Fruit fly (Drosophila melanogaster): ENCODE measurements around the gene AgmNAT.
A peak's percentile ranks its signal among the peaks of the same experiment; 100 is the strongest.

AgmNAT gene

DNA sequence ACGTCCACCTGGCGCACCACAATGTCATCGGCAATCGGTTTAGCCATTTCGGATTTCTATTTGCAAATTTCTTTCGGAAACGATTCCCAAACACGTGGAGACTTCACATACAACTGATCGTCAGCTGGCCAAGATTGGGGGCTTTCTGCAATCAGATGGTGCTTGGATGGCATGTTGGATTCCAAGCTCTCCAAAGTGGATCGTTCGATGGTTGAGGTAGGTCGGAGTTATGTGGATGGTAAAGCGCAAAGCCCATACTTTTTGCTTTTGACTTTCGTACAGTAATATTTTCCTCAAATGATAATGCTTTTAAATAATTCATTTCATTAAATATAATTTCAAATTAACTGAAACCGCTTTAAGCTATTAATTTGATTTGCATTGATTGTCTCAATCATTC is at the start of gene AgmNAT:
TSS of gene AgmNAT (minus strand) at position 101 of the 400 bp plus-strand sequence.
- peak; percentile 12 for TF ChIP-seq Eip78C (GFP tag)
- no peak for TF ChIP-seq esn (GFP tag; optimal IDR thresholded peaks at IDR 0.05)

- TF ChIP-seq Eip93F (GFP tag; optimal IDR thresholded peaks at IDR 0.05) (no peak), ss (GFP tag; optimal IDR thresholded peaks at IDR 0.05) (no peak), CG9139 (GFP tag; optimal IDR thresholded peaks at IDR 0.05) (no peak), CG16779 (tag; optimal IDR thresholded peaks at IDR 0.05) (no peak), Lpt (GFP tag; optimal IDR thresholded peaks at IDR 0.05) (no peak), Hr39 (GFP tag; optimal IDR thresholded peaks at IDR 0.05) (no peak), dac (GFP tag; optimal IDR thresholded peaks at IDR 0.05) (no peak), eg (GFP tag; IDR thresholded peaks at IDR 0.05) (no peak), Sox14 (GFP tag; optimal IDR thresholded peaks at IDR 0.05) (no peak), CG8319 (GFP tag; optimal IDR thresholded peaks at IDR 0.05) (no peak), CG1621 (tag; optimal IDR thresholded peaks at IDR 0.05) (no peak), CG10631 (GFP tag; optimal IDR thresholded peaks at IDR 0.05) (no peak), CG3919 (GFP tag; optimal IDR thresholded peaks at IDR 0.05) (no peak), acj6 (GFP tag; optimal IDR thresholded peaks at IDR 0.05) (no peak), topi (GFP tag; optimal IDR thresholded peaks at IDR 0.05) (no peak)
Observed at dm6 chrX:5865051-5865450, 49.4 kb upstream of the AgmNAT start, which contains the start of gene CG43137. Gene CG43137, minus strand, starts transcription at chrX:5865151.

DNA sequence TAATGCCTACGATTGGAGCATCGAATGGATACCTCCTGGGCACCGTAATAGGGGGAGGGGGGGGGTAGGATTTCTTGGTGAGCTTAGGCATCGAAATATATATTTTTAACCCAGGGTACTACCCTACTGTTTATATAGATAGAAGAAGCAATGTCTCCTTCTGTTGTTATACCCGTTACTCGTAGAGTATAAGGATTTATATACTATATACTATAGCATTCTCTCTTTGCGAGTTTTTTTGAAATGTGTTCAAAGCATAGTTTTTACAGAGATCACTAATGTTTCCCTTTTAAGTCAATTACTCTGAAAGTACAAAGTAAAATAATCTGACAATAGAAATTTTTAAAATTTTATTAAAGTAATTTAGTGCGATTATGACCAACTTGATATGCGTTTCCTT is 37.8 kb upstream of the AgmNAT start, which contains the start of gene CG43136:
TSS of gene CG43136 (plus strand) at position 301 of the 400 bp plus-strand sequence.
- TF ChIP-seq Ets21C (GFP tag; optimal IDR thresholded peaks at IDR 0.05) (no peak), CG1621 (tag; optimal IDR thresholded peaks at IDR 0.05) (no peak), CG7368 (GFP tag; optimal IDR thresholded peaks at IDR 0.05) (no peak), CG34406 (GFP tag; optimal IDR thresholded peaks at IDR 0.05) (no peak), fkh (GFP tag; optimal IDR thresholded peaks at IDR 0.05) (no peak), fd85E (GFP tag; optimal IDR thresholded peaks at IDR 0.05) (no peak), Gug (GFP tag; IDR thresholded peaks at IDR 0.05) (no peak), dac (GFP tag; optimal IDR thresholded peaks at IDR 0.05) (no peak), salr (GFP tag; optimal IDR thresholded peaks at IDR 0.05) (no peak), CG10669 (GFP tag; optimal IDR thresholded peaks at IDR 0.05) (no peak), svp (GFP tag) (no peak), CG15336 (GFP tag; IDR thresholded peaks at IDR 0.05) (no peak), CG6276 (GFP tag; optimal IDR thresholded peaks at IDR 0.05) (no peak), CG10631 (GFP tag; optimal IDR thresholded peaks at IDR 0.05) (no peak), net (GFP tag; optimal IDR thresholded peaks at IDR 0.05) (no peak), CG11762 (GFP tag; optimal IDR thresholded peaks at IDR 0.05; ENCODE audit: insufficient read depth) (no peak), cyc (GFP tag; optimal IDR thresholded peaks at IDR 0.05) (no peak), Hr39 (GFP tag; optimal IDR thresholded peaks at IDR 0.05) (no peak), CG32006 (GFP tag; optimal IDR thresholded peaks at IDR 0.05) (no peak)

DNA sequence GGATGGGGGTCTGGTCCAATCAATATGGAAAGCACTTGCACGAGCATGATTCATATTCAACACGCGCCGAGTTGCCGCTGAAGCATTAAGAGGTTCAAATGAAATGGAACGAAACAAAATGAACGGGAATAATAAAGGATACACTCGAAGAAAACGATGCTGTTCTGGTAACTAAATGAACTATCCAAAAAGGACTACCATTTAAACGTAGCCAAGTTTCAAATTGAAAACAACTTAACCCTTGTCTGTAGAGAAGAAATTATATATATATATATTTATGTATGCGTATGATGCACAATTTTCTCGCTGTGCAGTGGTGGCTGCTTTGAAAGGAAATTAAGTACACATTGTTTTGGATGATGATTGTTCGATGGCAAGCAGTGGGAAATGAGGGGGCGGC is 37.1 kb upstream of the AgmNAT start:
- no peak for TF ChIP-seq CG6792 (GFP tag; optimal IDR thresholded peaks at IDR 0.05)
- no peak for TF ChIP-seq CG4318 (GFP tag; optimal IDR thresholded peaks at IDR 0.05)
- no peak for TF ChIP-seq CG31627 (GFP tag; optimal IDR thresholded peaks at IDR 0.05)
- TF ChIP-seq Hr38 (GFP tag; optimal IDR thresholded peaks at IDR 0.05) = no peak
- no peak for TF ChIP-seq spab (GFP tag; optimal IDR thresholded peaks at IDR 0.05)
- no peak for TF ChIP-seq CG8319 (GFP tag; optimal IDR thresholded peaks at IDR 0.05)
- no peak for TF ChIP-seq Eip93F (GFP tag; optimal IDR thresholded peaks at IDR 0.05)

Measured in whole organism, prepupa.